Worm (Caenorhabditis elegans) whole organism, L2 larva: ENCODE measurements around the gene ipla-3.
A peak's percentile ranks its signal among the peaks of the same experiment; 100 is the strongest.

Experiments
- ZK546.5 ChIP-seq: sonication (generic microtip); optimal IDR thresholded peaks from 2 replicates; lab custom pipeline; 2017; ENCODE audit warnings: missing biosample characterization, missing genetic modification characterization
- elt-1 ChIP-seq: fragments of 150-350 bp; optimal IDR thresholded peaks from 2 replicates; lab custom pipeline; 2014; ENCODE audit warnings: missing biosample characterization, missing genetic modification characterization
- elt-3 ChIP-seq: sonication (generic microtip); optimal IDR thresholded peaks from 2 replicates; lab custom pipeline; 2017; ENCODE audit warnings: missing biosample characterization, missing genetic modification characterization
- fos-1 ChIP-seq: fragments of 150-350 bp; optimal IDR thresholded peaks from 2 replicates; lab custom pipeline; 2014; ENCODE audit warnings: missing biosample characterization, missing genetic modification characterization
- nhr-237 ChIP-seq: fragments of 150-350 bp; optimal IDR thresholded peaks from 2 replicates; lab custom pipeline; 2014; ENCODE audit warnings: missing biosample characterization, missing genetic modification characterization
- sma-3 ChIP-seq: sonication (generic microtip); optimal IDR thresholded peaks from 2 replicates; lab custom pipeline; 2016; ENCODE audit warnings: missing genetic modification reagents, missing genetic modification characterization, missing compliant biosample characterization
- snpc-4 ChIP-seq: fragments of 150-350 bp; optimal IDR thresholded peaks from 2 replicates; lab custom pipeline; 2014; ENCODE audit warnings: missing biosample characterization, missing genetic modification characterization
- unc-39 ChIP-seq: fragments of 150-350 bp; optimal IDR thresholded peaks from 2 replicates; lab custom pipeline; 2014; ENCODE audit warnings: missing biosample characterization, missing genetic modification characterization

DNA sequence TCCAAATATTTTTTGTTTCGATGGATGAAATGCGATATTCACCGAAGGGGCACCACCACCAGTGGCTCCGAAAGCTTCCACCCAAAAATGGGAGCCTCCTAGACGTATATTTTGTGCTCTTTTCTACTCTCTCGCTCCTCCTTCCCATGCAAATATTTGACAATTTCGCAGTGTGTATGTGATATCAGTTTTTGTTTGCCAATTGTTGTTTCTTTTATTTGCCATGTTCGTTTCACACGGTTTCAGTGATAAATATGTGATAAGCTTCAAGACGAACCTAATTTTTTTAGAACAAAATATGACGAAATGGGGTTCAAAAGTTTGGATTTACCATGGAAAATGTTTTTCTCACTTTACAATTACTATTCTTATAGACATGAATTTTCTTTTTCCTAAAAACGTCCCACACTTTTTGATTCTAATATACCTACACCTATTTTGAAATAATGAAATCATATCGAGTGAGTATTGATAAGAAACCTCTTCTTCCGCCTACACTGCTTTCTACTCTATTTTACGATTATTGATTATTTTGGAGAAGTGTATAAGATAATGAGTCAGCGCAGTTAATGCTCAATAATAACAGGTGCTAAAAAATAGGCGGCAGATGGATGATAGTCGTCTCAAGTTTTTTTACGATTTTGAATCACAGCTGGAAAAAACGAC lies 24.9 kb upstream of the ipla-3 start:
- TF ChIP-seq elt-3 (tag; lab: Kevin White, UChicago) (no peak), sma-3 (GFP tag; lab: Kevin White, UChicago) (no peak), nhr-237 (tag; lab: Kevin White, UChicago) (no peak), fos-1 (tag; lab: Kevin White, UChicago) (peak; percentile 62), elt-1 (tag; lab: Kevin White, UChicago) (no peak), unc-39 (no peak), snpc-4 (tag; lab: Kevin White, UChicago) (no peak), ZK546.5 (tag; lab: Kevin White, UChicago) (no peak)
